Worm (Caenorhabditis elegans): Measurements from ENCODE around the gene T07F12.4.
A peak's percentile ranks its signal among the peaks of the same experiment; 100 is the strongest.

The T07F12.4 gene

ce11 chrX:4859582-4860095 is 41.0 kb downstream of the T07F12.4 start, which contains the start of gene add-1 (continued):
- TF ChIP-seq unc-98 (GFP tag; IDR thresholded peaks at IDR 0.05), result no peak

- TF ChIP-seq efl-1 (optimal IDR thresholded peaks at IDR 0.05), result peak in 1 of 2 experiments; percentile 1
- TF ChIP-seq efl-1 (GFP tag; optimal IDR thresholded peaks at IDR 0.05 in 1 of 2), result peak in 1 of 2 experiments; percentile 15
- TF ChIP-seq snu-23 (GFP tag; optimal IDR thresholded peaks at IDR 0.05), result peak; percentile 60
- peak in 2 of 3 experiments; percentile 24 to 26 for TF ChIP-seq ceh-82 (tag; optimal IDR thresholded peaks at IDR 0.05)
- no peak for TF ChIP-seq ceh-88 (GFP tag; IDR thresholded peaks at IDR 0.05)
- TF ChIP-seq rnt-1 (tag; optimal IDR thresholded peaks at IDR 0.05), result peak; percentile 79
- TF ChIP-seq nhr-90 (tag; optimal IDR thresholded peaks at IDR 0.05; ENCODE audit: poor library complexity), result no peak
- TF ChIP-seq dpl-1 (GFP tag; optimal IDR thresholded peaks at IDR 0.05), result no peak
- TF ChIP-seq fkh-8 (tag; optimal IDR thresholded peaks at IDR 0.05), result no peak
- TF ChIP-seq nhr-20 (tag; optimal IDR thresholded peaks at IDR 0.05), result peak; percentile 54
- TF ChIP-seq lin-13 (GFP tag; optimal IDR thresholded peaks at IDR 0.05), result no peak
- TF ChIP-seq zag-1 (tag; optimal IDR thresholded peaks at IDR 0.05), result no peak
- TF ChIP-seq lir-3 (tag; optimal IDR thresholded peaks at IDR 0.05; ENCODE audit: poor library complexity), result peak; percentile 46
- no peak for TF ChIP-seq lin-15B (tag; optimal IDR thresholded peaks at IDR 0.05)
- no peak for TF ChIP-seq unc-30 (tag; optimal IDR thresholded peaks at IDR 0.05)
- no peak for TF ChIP-seq C16A3.4 (tag; optimal IDR thresholded peaks at IDR 0.05)
- peak in 1 of 2 experiments; percentile 52 for TF ChIP-seq lin-35 (GFP tag; optimal IDR thresholded peaks at IDR 0.05)
- peak; percentile 94 for TF ChIP-seq pag-3 (tag; optimal IDR thresholded peaks at IDR 0.05; ENCODE audit: borderline replicate concordance, insufficient read depth)
- peak; percentile 55 for TF ChIP-seq elt-2 (tag; optimal IDR thresholded peaks at IDR 0.05)
- TF ChIP-seq nhr-85 (tag), result peak; percentile 27
- TF ChIP-seq ztf-11 (tag; optimal IDR thresholded peaks at IDR 0.05), result no peak
- TF ChIP-seq tbx-2 (tag; optimal IDR thresholded peaks at IDR 0.05), result no peak
- no peak for TF ChIP-seq nhr-76 (tag; optimal IDR thresholded peaks at IDR 0.05)
- peak; percentile 31 for TF ChIP-seq xbp-1 (tag; optimal IDR thresholded peaks at IDR 0.05)
- no peak for TF ChIP-seq skn-1 (tag; optimal IDR thresholded peaks at IDR 0.05)
- peak; percentile 84 for TF ChIP-seq lin-14 (GFP tag; optimal IDR thresholded peaks at IDR 0.05)
- TF ChIP-seq ceh-90 (tag; optimal IDR thresholded peaks at IDR 0.05), result peak; percentile 33
- no peak for TF ChIP-seq lsy-2 (tag; optimal IDR thresholded peaks at IDR 0.05)
- TF ChIP-seq grh-1 (GFP tag; IDR thresholded peaks at IDR 0.05), result no peak
- TF ChIP-seq mep-1 (tag; optimal IDR thresholded peaks at IDR 0.05), result no peak
These were observed 47.6 kb downstream of the T07F12.4 start, which contains the start of gene F39C12.1 for ce11 chrX:4853060-4853459. Gene F39C12.1, minus strand, starts transcription at chrX:4853195.

Data from whole organism, L1 larva.